Fruit fly (Drosophila melanogaster) whole organism, embryonic: ENCODE measurements around the gene CG3604.
A peak's percentile ranks its signal among the peaks of the same experiment; 100 is the strongest.

ENCODE experiments used
- Ada2b ChIP-seq: fragments of 200-800 bp; sonication (Bioruptor generic); IDR thresholded peaks from 2 replicates; pipeline ENCODE4 v1.3.6; 2022; ENCODE audit warnings: missing biosample characterization, missing genetic modification characterization
- CG10209 ChIP-seq: fragments of 200-800 bp; sonication (Bioruptor generic); optimal IDR thresholded peaks from 3 replicates; lab custom pipeline; 2017; ENCODE audit warnings: missing biosample characterization, mild to moderate bottlenecking, missing genetic modification characterization, missing genetic modification reagents
- CG1024 ChIP-seq: fragments of 200-800 bp; sonication (Bioruptor generic); IDR thresholded peaks from 2 replicates; pipeline ENCODE4 v1.3.6; 2022; ENCODE audit warnings: missing biosample characterization, missing genetic modification characterization
- CG12744 ChIP-seq: fragments of 200-800 bp; sonication (Bioruptor generic); optimal IDR thresholded peaks from 2 replicates; lab custom pipeline; 2016; ENCODE audit warnings: missing biosample characterization, missing genetic modification characterization
- CG15269 ChIP-seq: fragments of 200-800 bp; sonication (Bioruptor generic); optimal IDR thresholded peaks from 2 replicates; lab custom pipeline; 2018; ENCODE audit warnings: missing biosample characterization, mild to moderate bottlenecking, missing genetic modification characterization, moderate library complexity
- CG16813 ChIP-seq: fragments of 200-800 bp; sonication (Bioruptor generic); IDR thresholded peaks from 3 replicates; pipeline ENCODE4 v1.3.6; 2022; ENCODE audit warnings: missing biosample characterization, missing genetic modification characterization; ENCODE audit not compliant: partially characterized antibody
- CG17186 ChIP-seq: fragments of 200-800 bp; sonication (Bioruptor generic); optimal IDR thresholded peaks from 3 replicates; lab custom pipeline; 2017; ENCODE audit warnings: missing biosample characterization, missing genetic modification reagents, missing genetic modification characterization
- CG17359 ChIP-seq: fragments of 200-800 bp; sonication (Bioruptor generic); optimal IDR thresholded peaks from 3 replicates; lab custom pipeline; 2018; ENCODE audit warnings: missing biosample characterization, mild to moderate bottlenecking, missing genetic modification characterization, moderate library complexity
- CG17568 ChIP-seq: fragments of 200-800 bp; sonication (Bioruptor generic); optimal IDR thresholded peaks from 2 replicates; lab custom pipeline; 2018; ENCODE audit warnings: missing biosample characterization, mild to moderate bottlenecking, missing genetic modification characterization, moderate library complexity
- CG17802 ChIP-seq: fragments of 200-800 bp; sonication (Bioruptor generic); optimal IDR thresholded peaks from 2 replicates; lab custom pipeline; 2018; ENCODE audit warnings: missing biosample characterization, mild to moderate bottlenecking, missing genetic modification characterization, moderate library complexity
- CG30403 ChIP-seq: fragments of 200-800 bp; sonication (Bioruptor generic); optimal IDR thresholded peaks from 3 replicates; lab custom pipeline; 2016; ENCODE audit warnings: missing biosample characterization, missing genetic modification characterization
- CG32532 ChIP-seq: fragments of 200-800 bp; sonication (Bioruptor generic); IDR thresholded peaks from 2 replicates; pipeline ENCODE4 v1.3.6; 2022; ENCODE audit warnings: missing biosample characterization, missing genetic modification characterization
- CG4730 ChIP-seq: fragments of 200-800 bp; sonication (Bioruptor generic); IDR thresholded peaks from 2 replicates; pipeline ENCODE4 v1.3.6; 2022; ENCODE audit warnings: missing biosample characterization, missing genetic modification characterization
- CG5180 ChIP-seq: fragments of 200-800 bp; sonication (Bioruptor generic); optimal IDR thresholded peaks from 3 replicates; lab custom pipeline; 2017; ENCODE audit warnings: missing biosample characterization, missing genetic modification characterization, mild to moderate bottlenecking, moderate library complexity, missing genetic modification reagents
- CG6689 ChIP-seq: fragments of 200-800 bp; sonication (Bioruptor generic); IDR thresholded peaks from 2 replicates; pipeline ENCODE4 v1.3.6; 2022; ENCODE audit warnings: missing biosample characterization, missing genetic modification characterization
- CG7556 ChIP-seq: fragments of 200-800 bp; sonication (Bioruptor generic); optimal IDR thresholded peaks from 2 replicates; lab custom pipeline; 2017; ENCODE audit warnings: missing biosample characterization, mild to moderate bottlenecking, missing genetic modification characterization
- CG7839 ChIP-seq: fragments of 200-800 bp; sonication (Bioruptor generic); optimal IDR thresholded peaks from 3 replicates; lab custom pipeline; 2018; ENCODE audit warnings: missing biosample characterization, mild to moderate bottlenecking, missing genetic modification characterization, moderate library complexity
- Elba2 ChIP-seq: fragments of 200-800 bp; sonication (Bioruptor generic); optimal IDR thresholded peaks from 3 replicates; lab custom pipeline; 2016; ENCODE audit warnings: missing biosample characterization, missing genetic modification characterization
- HHEX ChIP-seq: fragments of 200-800 bp; sonication (Bioruptor generic); optimal IDR thresholded peaks from 3 replicates; lab custom pipeline; 2017; ENCODE audit warnings: missing biosample characterization, mild to moderate bottlenecking, missing genetic modification characterization, missing genetic modification reagents
- Hey ChIP-seq: fragments of 200-800 bp; sonication (Bioruptor generic); optimal IDR thresholded peaks from 3 replicates; lab custom pipeline; 2018; ENCODE audit warnings: missing biosample characterization, mild to moderate bottlenecking, missing genetic modification characterization
- Pdp1 ChIP-seq, 2 experiments: fragments of 200-800 bp; sonication (Bioruptor generic); optimal IDR thresholded peaks; 3 replicates each; lab custom pipeline; 2016; ENCODE audit warnings: missing biosample characterization in 2 of 2, missing genetic modification characterization in 2 of 2, mild to moderate bottlenecking in 1 of 2, moderate library complexity in 1 of 2
- Ravus ChIP-seq: fragments of 200-800 bp; sonication (Bioruptor generic); IDR thresholded peaks from 2 replicates; pipeline ENCODE4 v1.3.6; 2022; ENCODE audit warnings: missing biosample characterization, missing genetic modification characterization
- Scr ChIP-seq: fragments of 200-800 bp; sonication (Bioruptor generic); IDR thresholded peaks from 2 replicates; pipeline ENCODE4 v1.3.6; 2022; ENCODE audit warnings: missing biosample characterization, missing genetic modification characterization; ENCODE audit not compliant: partially characterized antibody
- caup ChIP-seq: fragments of 200-800 bp; sonication (Bioruptor generic); optimal IDR thresholded peaks from 3 replicates; lab custom pipeline; 2017; ENCODE audit warnings: missing biosample characterization, mild to moderate bottlenecking, missing genetic modification characterization, moderate library complexity; ENCODE audit not compliant: severe bottlenecking
- cwo ChIP-seq: fragments of 200-800 bp; sonication (Bioruptor generic); optimal IDR thresholded peaks from 3 replicates; lab custom pipeline; 2017; ENCODE audit warnings: missing biosample characterization, missing genetic modification characterization, mild to moderate bottlenecking, moderate library complexity, missing genetic modification reagents
- esg ChIP-seq: fragments of 200-800 bp; sonication (Bioruptor generic); conservative IDR thresholded peaks from 2 replicates; pipeline ENCODE4 v1.3.6; 2022; ENCODE audit warnings: missing biosample characterization, missing genetic modification characterization
- fd102C ChIP-seq: fragments of 200-800 bp; sonication (Bioruptor generic); optimal IDR thresholded peaks from 2 replicates; lab custom pipeline; 2018; ENCODE audit warnings: missing biosample characterization, mild to moderate bottlenecking, missing genetic modification characterization, moderate library complexity
- fd96Cb ChIP-seq: fragments of 200-800 bp; sonication (Bioruptor generic); optimal IDR thresholded peaks from 2 replicates; lab custom pipeline; 2018; ENCODE audit warnings: missing biosample characterization, mild to moderate bottlenecking, missing genetic modification characterization, moderate library complexity
- fu2 ChIP-seq: fragments of 200-800 bp; sonication (Bioruptor generic); optimal IDR thresholded peaks from 2 replicates; lab custom pipeline; 2016; ENCODE audit warnings: missing biosample characterization, missing genetic modification characterization
- gce ChIP-seq: fragments of 200-800 bp; sonication (Bioruptor generic); IDR thresholded peaks from 3 replicates; pipeline ENCODE4 v1.3.6; 2022; ENCODE audit warnings: missing biosample characterization, missing genetic modification characterization
- hth ChIP-seq: fragments of >200 bp; optimal IDR thresholded peaks from 2 replicates; lab custom pipeline; 2017; ENCODE audit warnings: inconsistent platforms
- kay ChIP-seq: fragments of 200-800 bp; sonication (Bioruptor generic); optimal IDR thresholded peaks from 2 replicates; lab custom pipeline; 2016; ENCODE audit warnings: missing biosample characterization, missing genetic modification characterization
- kni ChIP-seq: fragments of 200-800 bp; sonication (Bioruptor generic); optimal IDR thresholded peaks from 3 replicates; lab custom pipeline; 2017; ENCODE audit warnings: mild to moderate bottlenecking, missing biosample characterization, missing genetic modification reagents, missing genetic modification characterization
- luna ChIP-seq: fragments of 200-800 bp; sonication (Bioruptor generic); optimal IDR thresholded peaks from 2 replicates; lab custom pipeline; 2016; ENCODE audit warnings: missing biosample characterization, missing genetic modification characterization
- mirr ChIP-seq: fragments of 200-800 bp; sonication (Bioruptor generic); optimal IDR thresholded peaks from 3 replicates; lab custom pipeline; 2018; ENCODE audit warnings: missing biosample characterization, mild to moderate bottlenecking, missing genetic modification characterization
- nom ChIP-seq: fragments of 200-800 bp; sonication (Bioruptor generic); optimal IDR thresholded peaks from 2 replicates; lab custom pipeline; 2017; ENCODE audit warnings: missing biosample characterization, missing genetic modification characterization, mild to moderate bottlenecking, moderate library complexity, missing genetic modification reagents
- org-1 ChIP-seq: fragments of 200-800 bp; sonication (Bioruptor generic); optimal IDR thresholded peaks from 2 replicates; lab custom pipeline; 2017; ENCODE audit warnings: missing biosample characterization, missing genetic modification characterization
- p53 ChIP-seq: fragments of 200-800 bp; sonication (Bioruptor generic); optimal IDR thresholded peaks from 2 replicates; lab custom pipeline; 2016; ENCODE audit warnings: missing biosample characterization, missing genetic modification characterization
- pita ChIP-seq: fragments of 200-800 bp; sonication (Bioruptor generic); optimal IDR thresholded peaks from 2 replicates; lab custom pipeline; 2017; ENCODE audit warnings: missing biosample characterization, mild to moderate bottlenecking, missing genetic modification characterization
- ro ChIP-seq: fragments of 200-800 bp; sonication (Bioruptor generic); IDR thresholded peaks from 2 replicates; pipeline ENCODE4 v1.3.6; 2022; ENCODE audit warnings: missing biosample characterization, missing genetic modification characterization
- sd ChIP-seq: fragments of 200-800 bp; sonication (Bioruptor generic); optimal IDR thresholded peaks from 3 replicates; lab custom pipeline; 2018; ENCODE audit warnings: missing biosample characterization, mild to moderate bottlenecking, missing genetic modification characterization, moderate library complexity
- sqz ChIP-seq: fragments of 200-800 bp; sonication (Bioruptor generic); optimal IDR thresholded peaks from 3 replicates; lab custom pipeline; 2018; ENCODE audit warnings: missing biosample characterization, mild to moderate bottlenecking, missing genetic modification characterization
- tin ChIP-seq: fragments of 200-800 bp; sonication (Bioruptor generic); optimal IDR thresholded peaks from 3 replicates; lab custom pipeline; 2016; ENCODE audit warnings: missing biosample characterization, missing genetic modification characterization
- tna ChIP-seq: fragments of 200-800 bp; sonication (Bioruptor generic); IDR thresholded peaks from 2 replicates; pipeline ENCODE4 v1.3.6; 2022; ENCODE audit warnings: missing biosample characterization, missing genetic modification characterization; ENCODE audit not compliant: partially characterized antibody
- tx ChIP-seq: fragments of 200-800 bp; sonication (Bioruptor generic); optimal IDR thresholded peaks from 2 replicates; lab custom pipeline; 2016; ENCODE audit warnings: missing biosample characterization, missing genetic modification characterization
- vfl ChIP-seq: fragments of 200-800 bp; sonication (Bioruptor generic); optimal IDR thresholded peaks from 2 replicates; lab custom pipeline; 2016; ENCODE audit warnings: missing biosample characterization, missing genetic modification characterization
- vnd ChIP-seq: fragments of 200-800 bp; sonication (Bioruptor generic); IDR thresholded peaks from 3 replicates; pipeline ENCODE4 v1.3.6; 2022; ENCODE audit warnings: missing biosample characterization, missing genetic modification characterization; ENCODE audit not compliant: partially characterized antibody
- zf30C ChIP-seq: fragments of 200-800 bp; sonication (Bioruptor generic); optimal IDR thresholded peaks from 3 replicates; lab custom pipeline; 2018; ENCODE audit warnings: missing biosample characterization, mild to moderate bottlenecking, missing genetic modification characterization

Gene CG3604

DNA sequence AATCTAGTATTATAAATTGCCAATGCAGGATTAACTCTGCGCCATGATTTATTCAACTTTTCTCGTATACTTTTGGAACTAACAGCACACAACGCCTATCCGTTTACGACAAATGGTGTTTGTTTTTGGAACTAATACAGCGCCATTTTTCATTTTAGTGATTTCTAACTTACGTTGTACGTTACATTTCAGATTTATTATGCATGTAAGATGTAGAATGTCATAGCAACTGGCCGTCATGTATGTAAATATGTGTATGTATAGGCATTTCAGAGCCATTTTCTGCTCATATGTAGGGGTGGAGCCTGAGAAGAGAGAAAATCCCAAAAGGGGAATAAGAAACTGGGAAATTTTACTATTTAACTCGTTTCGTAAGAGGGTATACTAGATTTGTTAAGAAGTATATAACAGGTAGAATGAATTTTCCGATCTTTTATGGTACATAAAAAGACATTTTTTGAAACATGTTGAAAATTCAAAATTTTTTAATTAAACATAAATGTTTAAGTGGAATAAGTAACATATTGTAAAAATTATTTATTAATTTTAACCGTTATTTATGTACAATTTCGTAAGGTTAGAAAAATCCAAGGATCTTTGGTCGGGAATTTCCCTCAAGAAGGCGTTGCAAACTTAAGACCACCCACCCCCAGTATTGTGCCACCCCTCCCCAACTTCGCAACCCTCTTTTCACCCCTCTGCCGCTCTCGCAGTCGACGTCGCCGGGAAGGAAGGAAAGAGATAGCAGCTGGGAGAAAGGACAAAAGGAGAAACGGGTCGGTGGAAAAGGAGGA lies 40.1 kb downstream of the CG3604 start (continued):
- TF ChIP-seq org-1 (no peak), Hey (tag; lab: Kevin White, UChicago) (no peak), CG6689 (GFP tag; lab: Robert Waterston, UW) (no peak), CG17186 (no peak), zf30C (no peak), CG12744 (peak; percentile 58), CG17802 (no peak), fd96Cb (no peak), hth (no peak), tin (peak; percentile 55), pita (GFP tag; lab: Kevin White, UChicago) (peak; percentile 66), esg (GFP tag; lab: Robert Waterston, UW) (no peak), HHEX (GFP tag; lab: Kevin White, UChicago) (no peak), caup (GFP tag; lab: Kevin White, UChicago) (peak; percentile 27), CG17568 (GFP tag; lab: Kevin White, UChicago) (no peak), Elba2 (peak; percentile 34), cwo (GFP tag; lab: Kevin White, UChicago) (no peak), Scr (no peak), Pdp1 (GFP tag; optimal IDR thresholded peaks at IDR 0.05; lab: Kevin White, UChicago) (peak; percentile 50 to 74), CG5180 (no peak), CG10209 (GFP tag; lab: Kevin White, UChicago) (no peak), fd102C (GFP tag; lab: Kevin White, UChicago) (peak; percentile 30), nom (no peak), CG7556 (GFP tag; lab: Kevin White, UChicago) (peak; percentile 34), CG4730 (GFP tag; lab: Robert Waterston, UW) (peak; percentile 38; the same call in 1 of the 2 replicates), sqz (GFP tag; lab: Kevin White, UChicago) (no peak), CG7839 (tag; lab: Kevin White, UChicago) (peak; percentile 50), sd (tag; lab: Kevin White, UChicago) (peak; percentile 84), mirr (GFP tag; lab: Kevin White, UChicago) (peak; percentile 56), gce (GFP tag; lab: Robert Waterston, UW) (peak; percentile 53; the same call in 1 of the 3 replicates), tna (no peak; the same call in 1 of the 2 replicates), luna (no peak), kni (peak; percentile 14), vfl (peak; percentile 21), Ada2b (GFP tag; lab: Robert Waterston, UW) (no peak), fu2 (no peak), vnd (GFP tag; lab: Robert Waterston, UW) (no peak), p53 (GFP tag; lab: Kevin White, UChicago) (peak; percentile 51), ro (GFP tag; lab: Robert Waterston, UW) (no peak), CG32532 (GFP tag; lab: Robert Waterston, UW) (peak; percentile 83), CG15269 (tag; lab: Kevin White, UChicago) (no peak), CG17359 (tag; lab: Kevin White, UChicago) (peak; percentile 58), kay (peak; percentile 54), Ravus (GFP tag; lab: Robert Waterston, UW) (no peak), CG1024 (GFP tag; lab: Robert Waterston, UW) (peak; percentile 62), tx (peak; percentile 56), CG16813 (GFP tag; lab: Robert Waterston, UW) (peak; percentile 62), CG30403 (peak; percentile 49)
